Fruit fly (Drosophila melanogaster): Measurements from ENCODE around the gene Pdss2.

Pdss2 gene

DNA sequence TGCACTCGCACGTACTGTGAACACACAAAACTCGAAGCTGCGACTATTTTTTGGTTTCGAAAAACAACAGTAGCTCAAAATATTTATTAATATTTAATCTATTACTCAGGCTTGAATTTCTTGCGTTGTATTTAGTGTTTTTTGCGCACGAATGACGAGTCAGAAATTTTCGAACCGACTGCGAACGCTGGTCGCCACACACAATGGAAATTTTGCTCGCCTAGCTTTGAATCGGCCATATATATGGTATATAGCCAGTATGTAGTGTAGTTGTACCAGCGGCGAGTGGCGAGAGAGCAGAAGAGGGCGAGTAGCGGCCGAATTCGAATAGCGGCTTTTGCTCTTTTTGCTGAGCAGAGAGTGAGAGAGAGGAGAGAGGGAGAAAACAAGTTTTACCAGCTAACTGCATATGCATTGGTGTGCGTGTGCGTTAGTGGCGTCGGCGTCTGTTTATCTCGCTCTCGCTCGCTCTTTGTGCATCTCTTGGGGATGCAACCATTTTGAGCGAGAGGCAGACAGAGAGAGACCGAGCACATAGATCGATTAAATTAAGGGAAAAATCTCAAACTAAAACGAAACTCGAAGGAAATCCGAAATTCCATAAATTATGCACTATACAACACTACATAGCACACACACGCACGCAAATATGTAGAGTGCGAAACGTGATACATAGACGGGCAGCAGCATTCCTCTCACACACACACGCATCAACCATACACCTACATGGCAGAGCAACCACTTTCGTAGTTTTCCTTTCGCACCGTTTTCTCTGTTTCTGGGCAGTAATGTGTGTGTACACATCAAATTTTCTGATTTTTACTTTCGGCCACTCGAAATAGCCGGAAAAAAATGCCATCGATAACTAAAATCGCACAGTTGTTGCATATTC lies 1.4 kb upstream of the Pdss2 start:
- TF ChIP-seq Jra (GFP tag; optimal IDR thresholded peaks at IDR 0.05) (no peak), Abd-B (GFP tag; optimal IDR thresholded peaks at IDR 0.05) (no peak), CG32264 (GFP tag; optimal IDR thresholded peaks at IDR 0.05) (no peak), psq (GFP tag; optimal IDR thresholded peaks at IDR 0.05) (peak; percentile 87), Mio (GFP tag; optimal IDR thresholded peaks at IDR 0.05) (no peak), Dif (GFP tag; optimal IDR thresholded peaks at IDR 0.05; ENCODE audit: partially characterized antibody) (peak; percentile 98), tai (GFP tag; optimal IDR thresholded peaks at IDR 0.05) (no peak), brk (GFP tag; optimal IDR thresholded peaks at IDR 0.05) (peak; percentile 36), GATAd (GFP tag; optimal IDR thresholded peaks at IDR 0.05) (no peak), sv (GFP tag; optimal IDR thresholded peaks at IDR 0.05) (no peak), Rel (GFP tag; optimal IDR thresholded peaks at IDR 0.05) (no peak), Rel (tag; optimal IDR thresholded peaks at IDR 0.05) (peak; percentile 47), usp (GFP tag; optimal IDR thresholded peaks at IDR 0.05) (no peak), dmrt93B (GFP tag; optimal IDR thresholded peaks at IDR 0.05) (no peak), N (GFP tag; optimal IDR thresholded peaks at IDR 0.05) (peak; percentile 71), jim (GFP tag; optimal IDR thresholded peaks at IDR 0.05) (peak; percentile 55), dl (GFP tag; optimal IDR thresholded peaks at IDR 0.05; ENCODE audit: insufficient read depth in 1 of 2, partially characterized antibody in 2 of 2) (peak; percentile 94 to 98), br (GFP tag; optimal IDR thresholded peaks at IDR 0.05) (no peak), Sp1 (GFP tag; optimal IDR thresholded peaks at IDR 0.05) (no peak), ey (GFP tag; optimal IDR thresholded peaks at IDR 0.05) (no peak), Hr78 (GFP tag; optimal IDR thresholded peaks at IDR 0.05) (no peak), rgr (GFP tag; optimal IDR thresholded peaks at IDR 0.05) (no peak), dsf (GFP tag; optimal IDR thresholded peaks at IDR 0.05; ENCODE audit: borderline replicate concordance) (no peak), h (GFP tag; optimal IDR thresholded peaks at IDR 0.05) (no peak), Myc (optimal IDR thresholded peaks at IDR 0.05) (no peak), sage (GFP tag; optimal IDR thresholded peaks at IDR 0.05) (no peak), Hr83 (GFP tag; optimal IDR thresholded peaks at IDR 0.05; ENCODE audit: poor library complexity, severe bottlenecking) (peak; percentile 88), lola (GFP tag; optimal IDR thresholded peaks at IDR 0.05) (no peak), HLH106 (tag; optimal IDR thresholded peaks at IDR 0.05) (no peak), CG9705 (GFP tag; optimal IDR thresholded peaks at IDR 0.05) (no peak), pan (optimal IDR thresholded peaks at IDR 0.05) (no peak), fru (GFP tag; optimal IDR thresholded peaks at IDR 0.05) (no peak), Hnf4 (GFP tag; optimal IDR thresholded peaks at IDR 0.05) (no peak), OdsH (GFP tag; optimal IDR thresholded peaks at IDR 0.05) (peak; percentile 25), CrebA (GFP tag; optimal IDR thresholded peaks at IDR 0.05; ENCODE audit: borderline replicate concordance) (no peak), Dfd (GFP tag; optimal IDR thresholded peaks at IDR 0.05) (no peak), foxo (GFP tag; optimal IDR thresholded peaks at IDR 0.05) (peak in 1 of 2 experiments; percentile 41), woc (GFP tag; optimal IDR thresholded peaks at IDR 0.05) (no peak)

DNA sequence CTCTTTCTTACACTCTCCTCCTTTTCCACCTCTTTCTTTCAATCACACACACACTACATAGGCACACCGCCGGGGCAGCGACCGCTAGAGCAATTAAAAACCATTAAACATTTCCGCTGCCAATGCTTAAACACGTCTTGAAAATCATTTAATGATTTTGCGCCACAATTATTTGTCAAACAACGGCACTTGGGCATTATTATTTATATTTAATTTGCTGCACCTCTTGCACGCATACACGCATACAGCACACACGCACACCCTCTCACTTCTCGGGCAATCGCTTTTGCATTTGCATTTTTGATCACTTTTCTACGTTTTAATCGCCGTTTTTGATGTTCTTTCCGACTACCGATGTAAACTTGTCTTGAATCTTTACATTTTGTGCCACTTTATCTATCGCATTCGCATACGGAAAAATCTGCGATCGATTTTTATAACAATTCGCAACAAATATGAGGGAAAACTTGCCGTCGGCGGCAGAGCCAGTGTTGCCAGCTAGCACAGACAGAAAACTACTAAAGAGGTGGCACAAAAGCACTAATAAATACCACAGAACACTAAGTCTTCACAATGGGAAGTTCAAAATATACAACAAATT lies 698 bp upstream of the Pdss2 start, which contains the start of gene skd:
skd (minus strand) TSS at position 518 of the 601 bp plus-strand sequence.
- no peak for TF ChIP-seq HLH106 (tag; optimal IDR thresholded peaks at IDR 0.05)
- peak; percentile 5 for TF ChIP-seq Abd-B (GFP tag; optimal IDR thresholded peaks at IDR 0.05)
- TF ChIP-seq br (GFP tag; optimal IDR thresholded peaks at IDR 0.05): peak; percentile 8
- TF ChIP-seq lola (GFP tag; optimal IDR thresholded peaks at IDR 0.05): peak; percentile 1
- TF ChIP-seq h (GFP tag; optimal IDR thresholded peaks at IDR 0.05): peak; percentile 1
- no peak for TF ChIP-seq Jra (GFP tag; optimal IDR thresholded peaks at IDR 0.05)
- peak; percentile 77 for TF ChIP-seq psq (GFP tag; optimal IDR thresholded peaks at IDR 0.05)
- TF ChIP-seq dmrt93B (GFP tag; optimal IDR thresholded peaks at IDR 0.05): no peak
